Worm (Caenorhabditis elegans): ENCODE data around the gene ZC196.8.

ce11 chrV:8762861-8763260, 40.8 kb upstream of the ZC196.8 start, which contains the start of gene B0507.8:
- TF ChIP-seq W03F9.2 (tag; optimal IDR thresholded peaks at IDR 0.05) (no peak), dao-5 (tag; optimal IDR thresholded peaks at IDR 0.05) (no peak)

All from whole organism, L4/young adult.